Worm (Caenorhabditis elegans) whole organism, L2 larva: Measurements from ENCODE around the gene pbs-1.

Source experiments
- fos-1 ChIP-seq: fragments of 150-350 bp; optimal IDR thresholded peaks from 2 replicates; lab custom pipeline; 2014; ENCODE audit warnings: missing biosample characterization, missing genetic modification characterization
- nhr-23 ChIP-seq: fragments of 150-350 bp; optimal IDR thresholded peaks from 2 replicates; lab custom pipeline; 2014; ENCODE audit warnings: missing biosample characterization, missing genetic modification reagents, missing genetic modification characterization

DNA sequence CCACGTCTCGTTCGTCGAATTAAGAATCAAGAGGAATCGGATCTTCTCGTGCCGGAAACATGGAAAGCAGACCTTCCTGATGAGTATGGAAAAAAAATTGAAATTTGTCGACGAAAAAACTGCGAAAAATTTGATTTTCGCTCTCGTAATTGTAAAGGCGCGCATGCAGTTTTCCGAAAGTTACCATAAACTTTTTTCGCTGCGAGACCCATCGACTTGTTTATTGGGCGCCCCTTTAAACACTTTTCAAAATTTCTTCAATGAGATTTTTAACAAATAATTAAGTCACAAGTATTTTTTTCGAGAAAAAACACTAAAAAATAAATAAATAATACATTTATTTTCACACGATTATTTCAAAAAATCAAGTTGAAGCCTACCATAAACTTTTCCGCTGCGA lies 48.8 kb downstream of the pbs-1 start:
- TF ChIP-seq nhr-23: no peak
- TF ChIP-seq fos-1 (tag; lab: Kevin White, UChicago): no peak
